Fruit fly (Drosophila melanogaster): ENCODE results near the gene mthl10.

Gene mthl10

dm6 chr3L:350651-351228 is 8.0 kb upstream of the mthl10 start (continued):
- TF ChIP-seq Dref (GFP tag; IDR thresholded peaks at IDR 0.05): no peak
- peak; percentile 84 for TF ChIP-seq Ada2b (GFP tag; IDR thresholded peaks at IDR 0.05)
- TF ChIP-seq CG5180 (GFP tag; optimal IDR thresholded peaks at IDR 0.05): peak; percentile 28
- peak; percentile 43 for TF ChIP-seq Bteb2 (GFP tag; optimal IDR thresholded peaks at IDR 0.05)
- no peak for TF ChIP-seq fru (optimal IDR thresholded peaks at IDR 0.05)
- TF ChIP-seq jing (GFP tag; optimal IDR thresholded peaks at IDR 0.05): no peak
- TF ChIP-seq CG2199 (GFP tag; IDR thresholded peaks at IDR 0.05): peak; percentile 54; the same call in 1 of the 3 replicates
- no peak for TF ChIP-seq prd (optimal IDR thresholded peaks at IDR 0.05)
- peak; percentile 83 for TF ChIP-seq prd (GFP tag; IDR thresholded peaks at IDR 0.05)
- peak; percentile 75 for TF ChIP-seq CG17829 (tag; optimal IDR thresholded peaks at IDR 0.05)
- peak; percentile 79 for TF ChIP-seq Fer1 (GFP tag; optimal IDR thresholded peaks at IDR 0.05)
- peak; percentile 79 for TF ChIP-seq oc (tag; optimal IDR thresholded peaks at IDR 0.05)
- TF ChIP-seq CG8388 (GFP tag; optimal IDR thresholded peaks at IDR 0.05): peak; percentile 60
- TF ChIP-seq da (GFP tag; optimal IDR thresholded peaks at IDR 0.05): no peak
- TF ChIP-seq gce (GFP tag; IDR thresholded peaks at IDR 0.05): peak; percentile 60; the same call in 1 of the 3 replicates
- peak; percentile 50 for TF ChIP-seq CG6254 (GFP tag; optimal IDR thresholded peaks at IDR 0.05)
- TF ChIP-seq exex (tag; optimal IDR thresholded peaks at IDR 0.05): peak; percentile 88
- TF ChIP-seq Taf1 (GFP tag; IDR thresholded peaks at IDR 0.05): peak; percentile 63
- no peak for TF ChIP-seq hkb (optimal IDR thresholded peaks at IDR 0.05)
- peak; percentile 90 for TF ChIP-seq hkb (GFP tag; IDR thresholded peaks at IDR 0.05)
- TF ChIP-seq CG2678 (tag; optimal IDR thresholded peaks at IDR 0.05): peak; percentile 88
- peak; percentile 79 for TF ChIP-seq CG18476 (GFP tag; optimal IDR thresholded peaks at IDR 0.05)
- no peak for TF ChIP-seq CG11398 (GFP tag; optimal IDR thresholded peaks at IDR 0.05)
- TF ChIP-seq CG11504 (tag; optimal IDR thresholded peaks at IDR 0.05): no peak
- peak; percentile 37 for TF ChIP-seq tx (GFP tag; optimal IDR thresholded peaks at IDR 0.05)
- TF ChIP-seq Mrtf (GFP tag; IDR thresholded peaks at IDR 0.05): peak; percentile 69
- TF ChIP-seq stc (GFP tag; IDR thresholded peaks at IDR 0.05): peak; percentile 76
- peak; percentile 40 for TF ChIP-seq Fer2 (tag; optimal IDR thresholded peaks at IDR 0.05)
- peak; percentile 41 for TF ChIP-seq pb (GFP tag; optimal IDR thresholded peaks at IDR 0.05)
- TF ChIP-seq gt (GFP tag; IDR thresholded peaks at IDR 0.05): peak; percentile 61
- TF ChIP-seq CG13894 (tag; optimal IDR thresholded peaks at IDR 0.05): peak; percentile 59
- TF ChIP-seq twi (tag; optimal IDR thresholded peaks at IDR 0.05): no peak
- TF ChIP-seq Antp (GFP tag; optimal IDR thresholded peaks at IDR 0.05): peak; percentile 4
- peak; percentile 42 for TF ChIP-seq CG31388 (GFP tag; optimal IDR thresholded peaks at IDR 0.05)
- peak; percentile 52 for TF ChIP-seq Ets97D (GFP tag; optimal IDR thresholded peaks at IDR 0.05)
- TF ChIP-seq Oli (tag; optimal IDR thresholded peaks at IDR 0.05): peak; percentile 66
- TF ChIP-seq chn (GFP tag; optimal IDR thresholded peaks at IDR 0.05): peak; percentile 0
- TF ChIP-seq Ravus (GFP tag; IDR thresholded peaks at IDR 0.05): peak; percentile 48
- TF ChIP-seq CG4617 (GFP tag; optimal IDR thresholded peaks at IDR 0.05; ENCODE audit: borderline replicate concordance): peak; percentile 18
- TF ChIP-seq CG14050 (GFP tag; IDR thresholded peaks at IDR 0.05): peak; percentile 45; the same call in 1 of the 3 replicates
- TF ChIP-seq Doc2 (GFP tag; IDR thresholded peaks at IDR 0.05): 0 out of 2 replicates have a peak, but pooled peaks have one; percentile 32
- TF ChIP-seq CG4730 (GFP tag; IDR thresholded peaks at IDR 0.05): peak; percentile 72
- TF ChIP-seq CG18262 (tag; optimal IDR thresholded peaks at IDR 0.05): peak; percentile 84
- peak; percentile 57 for TF ChIP-seq CG9932 (GFP tag; IDR thresholded peaks at IDR 0.05)
- no peak for TF ChIP-seq tll (GFP tag; optimal IDR thresholded peaks at IDR 0.05)
- peak; percentile 70 for TF ChIP-seq cas (GFP tag; IDR thresholded peaks at IDR 0.05)
- TF ChIP-seq cg (GFP tag; optimal IDR thresholded peaks at IDR 0.05): peak; percentile 49
- no peak for TF ChIP-seq usp (GFP tag; optimal IDR thresholded peaks at IDR 0.05)
- TF ChIP-seq CG34422 (GFP tag; IDR thresholded peaks at IDR 0.05): peak; percentile 78
- TF ChIP-seq CG8944 (GFP tag; optimal IDR thresholded peaks at IDR 0.05): peak; percentile 4
- TF ChIP-seq nau (GFP tag; optimal IDR thresholded peaks at IDR 0.05): no peak
